Fruit fly (Drosophila melanogaster) whole organism, embryonic: Measurements from ENCODE around the gene spn-F.
A peak's percentile ranks its signal among the peaks of the same experiment; 100 is the strongest.

Source experiments
- CG11085 ChIP-seq: fragments of 200-800 bp; sonication (Bioruptor generic); IDR thresholded peaks from 2 replicates; pipeline ENCODE4 v1.3.6; 2022; ENCODE audit warnings: missing biosample characterization, missing genetic modification characterization
- CG11093 ChIP-seq: fragments of 200-800 bp; sonication (Bioruptor generic); IDR thresholded peaks from 3 replicates; pipeline ENCODE4 v1.3.6; 2022; ENCODE audit warnings: missing biosample characterization, missing genetic modification characterization
- CG12744 ChIP-seq: fragments of 200-800 bp; sonication (Bioruptor generic); optimal IDR thresholded peaks from 2 replicates; lab custom pipeline; 2016; ENCODE audit warnings: missing biosample characterization, missing genetic modification characterization
- CG12942 ChIP-seq: fragments of 200-800 bp; sonication (Bioruptor generic); optimal IDR thresholded peaks from 3 replicates; lab custom pipeline; 2016; ENCODE audit warnings: missing biosample characterization, missing genetic modification characterization
- CG17361 ChIP-seq: fragments of 200-800 bp; sonication (Bioruptor generic); IDR thresholded peaks from 3 replicates; pipeline ENCODE4 v1.3.6; 2022; ENCODE audit warnings: missing biosample characterization, missing genetic modification characterization
- CG18476 ChIP-seq: fragments of 200-800 bp; sonication (Bioruptor generic); optimal IDR thresholded peaks from 2 replicates; lab custom pipeline; 2016; ENCODE audit warnings: missing biosample characterization, mild to moderate bottlenecking, missing genetic modification characterization
- CG30020 ChIP-seq: fragments of 200-800 bp; optimal IDR thresholded peaks from 2 replicates; lab custom pipeline; 2019; ENCODE audit warnings: missing biosample characterization, mild to moderate bottlenecking, missing genetic modification characterization, moderate library complexity
- CG4328 ChIP-seq: fragments of 200-800 bp; sonication (Bioruptor generic); optimal IDR thresholded peaks from 3 replicates; lab custom pipeline; 2017; ENCODE audit warnings: missing biosample characterization, missing genetic modification reagents, missing genetic modification characterization
- CG5245 ChIP-seq: fragments of 200-800 bp; sonication (Bioruptor generic); optimal IDR thresholded peaks from 3 replicates; lab custom pipeline; 2016; ENCODE audit warnings: missing biosample characterization, missing genetic modification characterization
- Hey ChIP-seq: fragments of 200-800 bp; sonication (Bioruptor generic); optimal IDR thresholded peaks from 3 replicates; lab custom pipeline; 2018; ENCODE audit warnings: missing biosample characterization, mild to moderate bottlenecking, missing genetic modification characterization
- Kr ChIP-seq: fragments of 200-800 bp; sonication (Bioruptor generic); optimal IDR thresholded peaks from 2 replicates; lab custom pipeline; 2017; ENCODE audit warnings: missing biosample characterization, mild to moderate bottlenecking, missing genetic modification characterization
- Trl ChIP-seq, 3 experiments: fragments of >200 bp in 2 of 3; fragments of 200-800 bp in 1 of 3; sonication (Bioruptor generic) in 1 of 3; optimal IDR thresholded peaks; 2 replicates in 1 of 3; 3 replicates in 2 of 3; lab custom pipeline; 2016 to 2017; ENCODE audit warnings: missing biosample characterization in 1 of 3, missing genetic modification characterization in 1 of 3
- crp ChIP-seq, 2 experiments: fragments of 200-800 bp; sonication (Bioruptor generic); optimal IDR thresholded peaks; 2 replicates in 1 of 2; 3 replicates in 1 of 2; lab custom pipeline; 2017; ENCODE audit warnings: missing biosample characterization in 2 of 2, missing genetic modification characterization in 2 of 2, mild to moderate bottlenecking in 1 of 2, moderate library complexity in 1 of 2
- exex ChIP-seq: fragments of 200-800 bp; sonication (Bioruptor generic); optimal IDR thresholded peaks from 4 replicates; lab custom pipeline; 2018; ENCODE audit warnings: missing biosample characterization, mild to moderate bottlenecking, missing genetic modification characterization, moderate library complexity
- fd64A ChIP-seq: fragments of 200-800 bp; sonication (Bioruptor generic); optimal IDR thresholded peaks from 3 replicates; lab custom pipeline; 2018; ENCODE audit warnings: missing biosample characterization, mild to moderate bottlenecking, missing genetic modification characterization
- gsb ChIP-seq: fragments of 200-800 bp; sonication (Bioruptor generic); IDR thresholded peaks from 2 replicates; pipeline ENCODE4 v1.3.6; 2022; ENCODE audit warnings: missing biosample characterization, missing genetic modification characterization
- lab ChIP-seq: fragments of 200-800 bp; sonication (Bioruptor generic); optimal IDR thresholded peaks from 3 replicates; lab custom pipeline; 2017; ENCODE audit warnings: missing biosample characterization, missing genetic modification characterization, mild to moderate bottlenecking, moderate library complexity, missing genetic modification reagents
- mirr ChIP-seq: fragments of 200-800 bp; sonication (Bioruptor generic); optimal IDR thresholded peaks from 3 replicates; lab custom pipeline; 2018; ENCODE audit warnings: missing biosample characterization, mild to moderate bottlenecking, missing genetic modification characterization
- onecut ChIP-seq: fragments of 200-800 bp; sonication (Bioruptor generic); IDR thresholded peaks from 2 replicates; pipeline ENCODE4 v1.3.6; 2022; ENCODE audit warnings: missing biosample characterization, missing genetic modification characterization
- pfk ChIP-seq: fragments of 200-800 bp; sonication (Bioruptor generic); optimal IDR thresholded peaks from 2 replicates; lab custom pipeline; 2018; ENCODE audit warnings: missing biosample characterization, mild to moderate bottlenecking, missing genetic modification characterization, moderate library complexity
- pum ChIP-seq: fragments of 200-800 bp; sonication (Bioruptor generic); optimal IDR thresholded peaks from 2 replicates; lab custom pipeline; 2016; ENCODE audit warnings: missing biosample characterization, missing genetic modification characterization
- sug ChIP-seq: fragments of 200-800 bp; optimal IDR thresholded peaks from 2 replicates; lab custom pipeline; 2019; ENCODE audit warnings: missing biosample characterization, mild to moderate bottlenecking, missing genetic modification characterization, moderate library complexity
- zfh1 ChIP-seq: fragments of 200-800 bp; sonication (Bioruptor generic); IDR thresholded peaks from 3 replicates; pipeline ENCODE4 v1.3.6; 2022; ENCODE audit warnings: missing biosample characterization, missing genetic modification characterization

The spn-F gene

DNA sequence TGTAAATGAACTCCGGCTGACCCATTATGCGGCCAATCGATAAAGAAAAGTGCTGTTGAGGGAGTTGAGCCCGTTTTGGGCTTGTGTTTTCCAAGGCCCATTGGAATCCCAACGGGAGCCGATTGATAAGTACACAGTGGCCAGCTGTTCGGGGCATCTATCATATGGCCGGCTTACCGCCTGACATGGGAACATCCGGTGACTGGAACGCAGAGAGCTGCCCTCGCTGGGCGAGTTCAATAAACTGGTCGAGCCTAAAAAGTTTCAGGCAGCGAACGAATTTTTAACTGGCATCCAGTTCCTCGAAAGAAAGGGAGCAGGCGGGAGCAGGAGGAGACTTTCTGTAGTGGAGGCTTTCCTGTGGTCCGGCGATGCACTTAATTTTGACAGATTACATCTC is 46.6 kb downstream of the spn-F start:
- TF ChIP-seq CG18476 (peak; percentile 56), crp (GFP tag; optimal IDR thresholded peaks at IDR 0.05; lab: Kevin White, UChicago) (peak in 1 of 2 experiments; percentile 15), CG12744 (GFP tag; lab: Kevin White, UChicago) (no peak), onecut (GFP tag; lab: Robert Waterston, UW) (0 out of 2 replicates have a peak, but pooled peaks have one; percentile 14), CG17361 (GFP tag; lab: Robert Waterston, UW) (no peak), pum (GFP tag; lab: Kevin White, UChicago) (no peak), fd64A (no peak), pfk (GFP tag; lab: Kevin White, UChicago) (no peak), CG30020 (tag; lab: Kevin White, UChicago) (no peak), CG4328 (GFP tag; lab: Kevin White, UChicago) (no peak), Kr (no peak)

DNA sequence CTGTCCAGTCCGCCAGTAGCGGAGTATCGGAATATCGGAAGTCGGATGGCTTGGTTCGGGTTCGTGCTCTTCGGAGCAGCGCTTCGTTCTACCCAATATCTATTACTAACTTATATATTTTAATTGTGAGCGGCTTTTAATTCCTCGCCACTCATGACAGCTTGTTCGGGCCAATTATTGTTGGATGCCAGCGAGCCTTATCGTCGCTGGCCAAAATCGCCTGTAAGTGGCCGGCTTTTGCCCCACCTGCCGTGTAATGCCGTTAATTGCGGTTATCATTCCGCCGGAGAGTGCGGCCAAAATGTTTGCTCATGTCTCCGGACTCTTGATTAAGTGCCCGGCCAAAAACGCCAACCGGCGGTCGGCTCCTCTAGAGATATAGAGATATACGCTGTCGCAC is 50.4 kb downstream of the spn-F start, which contains the start of gene pHCl-2:
Gene pHCl-2, minus strand, starts transcription at position 101 of the 400 bp plus-strand sequence.
- TF ChIP-seq Hey (peak; percentile 26), CG11093 (no peak), sug (tag; lab: Kevin White, UChicago) (peak; percentile 36), CG11085 (GFP tag; lab: Robert Waterston, UW) (no peak), zfh1 (0 out of 3 replicates have a peak, but pooled peaks have one; percentile 18), exex (tag; lab: Kevin White, UChicago) (peak; percentile 27), CG12942 (GFP tag; lab: Kevin White, UChicago) (no peak), CG5245 (no peak), Trl (optimal IDR thresholded peaks at IDR 0.05; lab: Kevin White, UChicago) (no peak), Trl (GFP tag; optimal IDR thresholded peaks at IDR 0.05; lab: Kevin White, UChicago) (no peak), mirr (GFP tag; lab: Kevin White, UChicago) (peak; percentile 19), gsb (GFP tag; lab: Robert Waterston, UW) (0 out of 2 replicates have a peak, but pooled peaks have one; percentile 23), lab (GFP tag; lab: Kevin White, UChicago) (peak; percentile 3)
